Worm (Caenorhabditis elegans) whole organism, L3 larva: ENCODE measurements around the gene B0336.13.
A peak's percentile ranks its signal among the peaks of the same experiment; 100 is the strongest.

Source experiments
- R02D3.7 ChIP-seq: fragments of 150-350 bp; optimal IDR thresholded peaks from 2 replicates; lab custom pipeline; 2014; ENCODE audit warnings: missing biosample characterization, missing genetic modification characterization
- ZK546.5 ChIP-seq: sonication (generic microtip); optimal IDR thresholded peaks from 2 replicates; lab custom pipeline; 2017; ENCODE audit warnings: missing biosample characterization, missing genetic modification characterization
- aly-2 ChIP-seq: fragments of 150-350 bp; optimal IDR thresholded peaks from 2 replicates; lab custom pipeline; 2014; ENCODE audit warnings: missing biosample characterization, missing genetic modification characterization
- ama-1 ChIP-seq: fragments of 150-350 bp; optimal IDR thresholded peaks from 2 replicates; lab custom pipeline; 2018
- ceh-16 ChIP-seq: sonication (generic microtip); optimal IDR thresholded peaks from 2 replicates; lab custom pipeline; 2017; ENCODE audit warnings: missing biosample characterization, missing genetic modification characterization
- ceh-28 ChIP-seq: fragments of 150-350 bp; optimal IDR thresholded peaks from 2 replicates; lab custom pipeline; 2014; ENCODE audit warnings: missing biosample characterization, missing genetic modification reagents, missing genetic modification characterization
- ceh-82 ChIP-seq: fragments of 150-350 bp; optimal IDR thresholded peaks from 2 replicates; lab custom pipeline; 2014; ENCODE audit warnings: missing biosample characterization, missing genetic modification characterization
- ceh-9 ChIP-seq: sonication (generic microtip); optimal IDR thresholded peaks from 2 replicates; lab custom pipeline; 2018; ENCODE audit warnings: missing biosample characterization, missing genetic modification characterization
- daf-12 ChIP-seq: fragments of 150-350 bp; optimal IDR thresholded peaks from 2 replicates; lab custom pipeline; 2014; ENCODE audit warnings: missing biosample characterization, missing genetic modification reagents, missing genetic modification characterization
- egl-27 ChIP-seq: sonication (generic microtip); optimal IDR thresholded peaks from 4 replicates; lab custom pipeline; 2017; ENCODE audit warnings: missing biosample characterization, missing genetic modification reagents, missing genetic modification characterization
- egl-5 ChIP-seq: fragments of 150-350 bp; optimal IDR thresholded peaks from 2 replicates; lab custom pipeline; 2017; ENCODE audit warnings: missing biosample characterization, missing genetic modification reagents, missing genetic modification characterization, inconsistent platforms
- elt-1 ChIP-seq: fragments of 150-350 bp; optimal IDR thresholded peaks from 2 replicates; lab custom pipeline; 2014; ENCODE audit warnings: missing biosample characterization, missing genetic modification characterization
- elt-2 ChIP-seq: sonication (generic microtip); optimal IDR thresholded peaks from 2 replicates; lab custom pipeline; 2016; ENCODE audit warnings: missing genetic modification reagents, mild to moderate bottlenecking, missing genetic modification characterization, missing compliant biosample characterization
- elt-3 ChIP-seq, 3 experiments: fragments of 150-350 bp in 1 of 3; sonication (generic microtip) in 2 of 3; optimal IDR thresholded peaks; 2 replicates in 2 of 3; 4 replicates in 1 of 3; lab custom pipeline; 2014 to 2017; ENCODE audit warnings: missing biosample characterization in 3 of 3, missing genetic modification characterization in 3 of 3
- eor-1 ChIP-seq, 2 experiments: fragments of 150-350 bp; optimal IDR thresholded peaks; 2 replicates each; lab custom pipeline; 2014 to 2018; ENCODE audit warnings: missing biosample characterization in 2 of 2, missing genetic modification characterization in 2 of 2
- fkh-10 ChIP-seq: sonication (generic microtip); optimal IDR thresholded peaks from 2 replicates; lab custom pipeline; 2017; ENCODE audit warnings: missing biosample characterization, missing genetic modification reagents, missing genetic modification characterization
- fkh-2 ChIP-seq: fragments of 150-350 bp; optimal IDR thresholded peaks from 2 replicates; lab custom pipeline; 2014; ENCODE audit warnings: missing biosample characterization, missing genetic modification reagents, missing genetic modification characterization
- fos-1 ChIP-seq: fragments of 150-350 bp; optimal IDR thresholded peaks from 2 replicates; lab custom pipeline; 2014; ENCODE audit warnings: missing biosample characterization, missing genetic modification characterization
- hmg-11 ChIP-seq: sonication (generic microtip); optimal IDR thresholded peaks from 2 replicates; lab custom pipeline; 2016; ENCODE audit warnings: missing genetic modification characterization, missing compliant biosample characterization
- jun-1 ChIP-seq: fragments of 150-350 bp; optimal IDR thresholded peaks from 2 replicates; lab custom pipeline; 2014; ENCODE audit warnings: missing biosample characterization, missing genetic modification reagents, missing genetic modification characterization
- lin-15B ChIP-seq: fragments of 150-350 bp; optimal IDR thresholded peaks from 2 replicates; lab custom pipeline; 2014; ENCODE audit warnings: missing biosample characterization, missing genetic modification characterization
- lin-39 ChIP-seq: fragments of 150-350 bp; optimal IDR thresholded peaks from 2 replicates; lab custom pipeline; 2018; ENCODE audit warnings: missing biosample characterization, missing genetic modification reagents, missing genetic modification characterization
- lsy-12 ChIP-seq: sonication (generic microtip); optimal IDR thresholded peaks from 2 replicates; lab custom pipeline; 2016; ENCODE audit warnings: mild to moderate bottlenecking, missing genetic modification characterization, missing compliant biosample characterization
- mdl-1 ChIP-seq: fragments of 150-350 bp; optimal IDR thresholded peaks from 2 replicates; lab custom pipeline; 2014; ENCODE audit warnings: missing biosample characterization, missing genetic modification characterization
- mml-1 ChIP-seq: fragments of 150-350 bp; sonication (generic microtip); optimal IDR thresholded peaks from 3 replicates; lab custom pipeline; 2014; ENCODE audit warnings: missing biosample characterization, missing genetic modification characterization
- nfya-1 ChIP-seq: sonication (generic microtip); optimal IDR thresholded peaks from 2 replicates; lab custom pipeline; 2017; ENCODE audit warnings: missing genetic modification characterization, mild to moderate bottlenecking, missing compliant biosample characterization, antibody characterized with exemption, moderate library complexity; ENCODE audit not compliant: insufficient read depth
- nhr-11 ChIP-seq: fragments of 150-350 bp; optimal IDR thresholded peaks from 2 replicates; lab custom pipeline; 2014; ENCODE audit warnings: missing biosample characterization, missing genetic modification characterization
- nhr-12 ChIP-seq: fragments of 150-350 bp; optimal IDR thresholded peaks from 2 replicates; lab custom pipeline; 2014; ENCODE audit warnings: missing biosample characterization, missing genetic modification characterization
- nhr-23 ChIP-seq: fragments of 150-350 bp; optimal IDR thresholded peaks from 2 replicates; lab custom pipeline; 2014; ENCODE audit warnings: missing biosample characterization, missing genetic modification reagents, missing genetic modification characterization
- nhr-237 ChIP-seq: fragments of 150-350 bp; optimal IDR thresholded peaks from 2 replicates; lab custom pipeline; 2014; ENCODE audit warnings: missing biosample characterization, missing genetic modification characterization
- nhr-25 ChIP-seq: sonication (generic microtip); optimal IDR thresholded peaks from 2 replicates; lab custom pipeline; 2017; ENCODE audit warnings: missing biosample characterization, missing genetic modification characterization
- nhr-28 ChIP-seq: fragments of 150-350 bp; optimal IDR thresholded peaks from 2 replicates; lab custom pipeline; 2014; ENCODE audit warnings: missing biosample characterization, missing genetic modification characterization
- nhr-43 ChIP-seq: sonication (generic microtip); optimal IDR thresholded peaks from 2 replicates; lab custom pipeline; 2016; ENCODE audit warnings: mild to moderate bottlenecking, missing genetic modification characterization, missing compliant biosample characterization; ENCODE audit not compliant: poor library complexity, severe bottlenecking
- nhr-67 ChIP-seq: fragments of 150-350 bp; optimal IDR thresholded peaks from 2 replicates; lab custom pipeline; 2014; ENCODE audit warnings: missing biosample characterization, missing genetic modification characterization
- nhr-77 ChIP-seq: fragments of 150-350 bp; optimal IDR thresholded peaks from 2 replicates; lab custom pipeline; 2014; ENCODE audit warnings: missing biosample characterization, missing genetic modification characterization
- pha-4 ChIP-seq: fragments of 150-350 bp; optimal IDR thresholded peaks from 2 replicates; lab custom pipeline; 2014; ENCODE audit warnings: missing biosample characterization, missing genetic modification reagents, missing genetic modification characterization
- pqm-1 ChIP-seq: fragments of 150-350 bp; optimal IDR thresholded peaks from 2 replicates; lab custom pipeline; 2017; ENCODE audit warnings: missing biosample characterization, missing genetic modification characterization, inconsistent platforms
- sea-2 ChIP-seq: fragments of 150-350 bp; sonication (generic microtip); optimal IDR thresholded peaks from 4 replicates; lab custom pipeline; 2014; ENCODE audit warnings: missing biosample characterization, missing genetic modification reagents, missing genetic modification characterization
- skn-1 ChIP-seq: fragments of 150-350 bp; optimal IDR thresholded peaks from 2 replicates; lab custom pipeline; 2014; ENCODE audit warnings: missing biosample characterization, missing genetic modification characterization
- snpc-4 ChIP-seq: fragments of 150-350 bp; optimal IDR thresholded peaks from 2 replicates; lab custom pipeline; 2014; ENCODE audit warnings: missing biosample characterization, missing genetic modification characterization
- tbx-2 ChIP-seq: sonication (generic microtip); optimal IDR thresholded peaks from 2 replicates; lab custom pipeline; 2016; ENCODE audit warnings: mild to moderate bottlenecking, missing genetic modification characterization, missing compliant biosample characterization
- unc-39 ChIP-seq: sonication (generic microtip); optimal IDR thresholded peaks from 4 replicates; lab custom pipeline; 2017; ENCODE audit warnings: missing biosample characterization, missing genetic modification characterization
- unc-62 ChIP-seq: fragments of 150-350 bp; sonication (generic microtip); optimal IDR thresholded peaks from 4 replicates; lab custom pipeline; 2014; ENCODE audit warnings: missing biosample characterization, missing genetic modification reagents, missing genetic modification characterization
- zag-1 ChIP-seq: fragments of 150-350 bp; optimal IDR thresholded peaks from 2 replicates; lab custom pipeline; 2014; ENCODE audit warnings: missing biosample characterization, missing genetic modification characterization
- ztf-11 ChIP-seq: fragments of 150-350 bp; optimal IDR thresholded peaks from 2 replicates; lab custom pipeline; 2014; ENCODE audit warnings: missing biosample characterization, missing genetic modification characterization
- ztf-4 ChIP-seq: fragments of 150-350 bp; optimal IDR thresholded peaks from 2 replicates; lab custom pipeline; 2014; ENCODE audit warnings: missing biosample characterization, missing genetic modification characterization

B0336.13 gene

ce11 chrIII:5720266-5721019 is 26.6 kb downstream of the B0336.13 start:
- no peak for TF ChIP-seq pha-4 (tag; lab: Kevin White, UChicago)
- no peak for TF ChIP-seq elt-1 (tag; lab: Kevin White, UChicago)
- TF ChIP-seq mdl-1: no peak
- no peak for TF ChIP-seq lin-39 (tag; lab: Kevin White, UChicago)
- TF ChIP-seq ceh-16: no peak
- TF ChIP-seq ztf-4 (tag; lab: Kevin White, UChicago): no peak
- TF ChIP-seq zag-1 (tag; lab: Kevin White, UChicago): no peak
- TF ChIP-seq fos-1: no peak
- no peak for TF ChIP-seq nhr-12 (tag; lab: Kevin White, UChicago)
- TF ChIP-seq nhr-77 (tag; lab: Kevin White, UChicago): no peak
- no peak for TF ChIP-seq R02D3.7
- no peak for TF ChIP-seq lsy-12
- no peak for TF ChIP-seq nhr-11 (tag; lab: Kevin White, UChicago)
- TF ChIP-seq lin-15B (tag; lab: Kevin White, UChicago): no peak
- TF ChIP-seq snpc-4: no peak
- no peak for TF ChIP-seq nhr-67
- TF ChIP-seq skn-1: no peak
- no peak for TF ChIP-seq nfya-1 (tag; lab: Kevin White, UChicago)
- no peak for TF ChIP-seq hmg-11 (tag; lab: Kevin White, UChicago)
- no peak for TF ChIP-seq fkh-2 (tag; lab: Kevin White, UChicago)

DNA sequence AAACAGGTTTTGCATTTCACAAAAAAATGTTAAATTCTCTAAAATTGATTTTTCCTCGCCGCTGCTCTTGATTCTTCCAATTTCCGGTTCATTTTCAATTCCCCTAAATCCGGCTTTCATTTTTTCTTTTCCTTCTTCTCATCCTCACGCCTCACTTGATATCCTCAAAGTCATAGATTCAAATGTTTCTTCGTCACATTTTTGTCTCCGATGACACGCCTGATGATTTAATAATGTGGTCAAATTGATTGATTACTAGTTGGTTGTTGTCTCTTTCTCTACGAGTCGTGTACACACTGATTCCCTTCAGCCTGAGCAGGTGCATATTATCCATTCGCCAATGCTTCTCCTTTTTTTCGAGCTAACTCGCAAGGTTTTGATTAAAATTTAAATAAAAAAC is 27.7 kb downstream of the B0336.13 start:
- TF ChIP-seq tbx-2 (no peak), lin-15B (tag; lab: Kevin White, UChicago) (no peak), fkh-2 (tag; lab: Kevin White, UChicago) (no peak), elt-2 (tag; lab: Kevin White, UChicago) (no peak), nhr-77 (tag; lab: Kevin White, UChicago) (no peak), snpc-4 (no peak)

- TF ChIP-seq hmg-11 (tag; lab: Kevin White, UChicago) (peak; percentile 41), mml-1 (tag; lab: Kevin White, UChicago) (no peak), ceh-28 (tag; lab: Kevin White, UChicago) (peak; percentile 79), ama-1 (lab: Kevin White, UChicago) (no peak), nhr-25 (tag; lab: Kevin White, UChicago) (peak; percentile 24), tbx-2 (no peak), pqm-1 (peak; percentile 87), pha-4 (tag; lab: Kevin White, UChicago) (peak; percentile 54), elt-3 (tag; optimal IDR thresholded peaks at IDR 0.05; lab: Kevin White, UChicago) (no peak), lsy-12 (peak; percentile 83), nhr-28 (tag; lab: Kevin White, UChicago) (no peak), nhr-43 (tag; lab: Kevin White, UChicago) (peak; percentile 90), ceh-82 (no peak), nhr-77 (tag; lab: Kevin White, UChicago) (no peak), nhr-237 (no peak), nhr-11 (tag; lab: Kevin White, UChicago) (no peak), nhr-12 (tag; lab: Kevin White, UChicago) (no peak), skn-1 (no peak), fkh-10 (GFP tag; lab: Kevin White, UChicago) (no peak), zag-1 (tag; lab: Kevin White, UChicago) (no peak), nhr-67 (no peak), snpc-4 (peak; percentile 85), fos-1 (no peak), jun-1 (peak; percentile 22), unc-62 (GFP tag; lab: Kevin White, UChicago) (no peak), fkh-2 (tag; lab: Kevin White, UChicago) (no peak), mdl-1 (no peak), nhr-23 (tag; lab: Kevin White, UChicago) (peak; percentile 74), elt-1 (tag; lab: Kevin White, UChicago) (peak; percentile 50), egl-27 (tag; lab: Kevin White, UChicago) (no peak), ztf-4 (tag; lab: Kevin White, UChicago) (no peak), sea-2 (GFP tag; lab: Kevin White, UChicago) (no peak), ceh-16 (no peak), eor-1 (tag; optimal IDR thresholded peaks at IDR 0.05; lab: Kevin White, UChicago) (no peak), ztf-11 (tag; lab: Kevin White, UChicago) (no peak), ceh-9 (tag; lab: Kevin White, UChicago) (no peak), lin-39 (tag; lab: Kevin White, UChicago) (no peak), unc-39 (no peak), egl-5 (tag; lab: Kevin White, UChicago) (no peak), daf-12 (tag; lab: Kevin White, UChicago) (no peak), nfya-1 (tag; lab: Kevin White, UChicago) (no peak), R02D3.7 (peak; percentile 42), lin-15B (tag; lab: Kevin White, UChicago) (peak; percentile 52), ZK546.5 (tag; lab: Kevin White, UChicago) (no peak), aly-2 (tag; lab: Kevin White, UChicago) (no peak)
These were observed 28.1 kb downstream of the B0336.13 start for ce11 chrIII:5721888-5722287.
